Fruit fly (Drosophila melanogaster) Kc167 (cell line): ENCODE results near the gene Rpp14a.

Source experiments
- Myc ChIP-seq: fragments of >200 bp; optimal IDR thresholded peaks from 2 replicates; lab custom pipeline; 2017; ENCODE audit warnings: missing external identifiers
- Sin3A ChIP-seq: fragments of >200 bp; optimal IDR thresholded peaks from 2 replicates; lab custom pipeline; 2018; ENCODE audit warnings: missing external identifiers
- h ChIP-seq: fragments of >200 bp; optimal IDR thresholded peaks from 3 replicates; lab custom pipeline; 2018; ENCODE audit warnings: missing external identifiers
- psq ChIP-seq: fragments of >200 bp; optimal IDR thresholded peaks from 2 replicates; lab custom pipeline; 2017; ENCODE audit warnings: missing external identifiers
- ttk ChIP-seq: sonication (Bioruptor generic); optimal IDR thresholded peaks from 2 replicates; lab custom pipeline; 2017; ENCODE audit warnings: missing external identifiers

DNA sequence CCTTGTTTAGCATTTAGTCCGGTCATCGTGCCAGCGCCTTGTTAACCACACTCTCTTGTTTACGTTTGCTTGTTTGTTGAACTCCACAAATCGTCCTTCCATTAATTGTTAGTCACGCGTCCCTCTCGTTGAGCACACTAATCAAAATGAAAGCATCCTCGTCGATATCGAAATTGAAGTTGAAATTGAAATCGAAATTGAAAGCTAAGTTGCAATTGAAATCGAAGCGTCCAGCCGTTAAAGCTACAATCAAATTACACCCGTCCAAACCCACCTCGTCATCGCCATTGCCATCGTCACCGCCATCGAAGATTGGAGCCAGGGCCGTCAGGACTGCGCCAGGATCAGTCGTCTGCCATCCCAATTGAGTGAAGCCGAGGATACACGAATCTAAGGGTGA is 33.2 kb upstream of the Rpp14a start:
- TF ChIP-seq psq (no peak), Sin3A (no peak), ttk (lab: Kevin White, UChicago) (no peak), Myc (no peak), h (no peak)
